Worm (Caenorhabditis elegans): ENCODE data around the gene R05H10.1.

DNA sequence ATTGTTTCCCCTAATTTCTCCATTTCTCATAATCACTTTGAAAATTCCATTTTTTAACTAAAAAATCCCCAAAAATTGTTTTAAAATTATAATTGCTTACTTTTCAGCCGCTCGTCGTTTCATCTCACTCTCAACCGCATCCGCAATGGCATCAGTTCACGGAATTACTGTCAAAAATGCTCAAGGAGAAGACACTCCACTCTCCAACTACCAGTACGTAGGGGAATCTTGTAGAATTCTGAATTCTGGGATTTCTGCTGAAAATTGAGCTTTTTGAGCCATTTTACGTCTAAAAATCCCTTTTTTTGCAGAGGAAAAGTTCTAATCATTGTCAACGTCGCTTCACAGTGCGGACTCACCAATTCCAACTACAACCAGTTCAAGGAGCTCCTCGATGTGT, 15.9 kb downstream of the R05H10.1 start:
- no peak for TF ChIP-seq efl-1 (GFP tag; optimal IDR thresholded peaks at IDR 0.05)
- TF ChIP-seq nfya-1 (tag; optimal IDR thresholded peaks at IDR 0.05; ENCODE audit: borderline replicate concordance, insufficient read depth) = no peak
- TF ChIP-seq snpc-4 (GFP tag; optimal IDR thresholded peaks at IDR 0.05) = no peak
- no peak for TF ChIP-seq snpc-4 (tag; optimal IDR thresholded peaks at IDR 0.05)
- no peak for TF ChIP-seq hsf-1 (GFP tag; IDR thresholded peaks at IDR 0.05)
- TF ChIP-seq ets-4 (GFP tag; optimal IDR thresholded peaks at IDR 0.05) = no peak
- TF ChIP-seq unc-130 (GFP tag; optimal IDR thresholded peaks at IDR 0.05) = no peak
